Worm (Caenorhabditis elegans) whole organism, L3 larva: Measurements from ENCODE around the gene rfl-1.

ENCODE experiments used
- ceh-82 ChIP-seq: fragments of 150-350 bp; optimal IDR thresholded peaks from 2 replicates; lab custom pipeline; 2014; ENCODE audit warnings: missing biosample characterization, missing genetic modification characterization
- fkh-2 ChIP-seq: fragments of 150-350 bp; optimal IDR thresholded peaks from 2 replicates; lab custom pipeline; 2014; ENCODE audit warnings: missing biosample characterization, missing genetic modification reagents, missing genetic modification characterization
- jun-1 ChIP-seq: fragments of 150-350 bp; optimal IDR thresholded peaks from 2 replicates; lab custom pipeline; 2014; ENCODE audit warnings: missing biosample characterization, missing genetic modification reagents, missing genetic modification characterization
- nhr-11 ChIP-seq: fragments of 150-350 bp; optimal IDR thresholded peaks from 2 replicates; lab custom pipeline; 2014; ENCODE audit warnings: missing biosample characterization, missing genetic modification characterization
- nhr-77 ChIP-seq: fragments of 150-350 bp; optimal IDR thresholded peaks from 2 replicates; lab custom pipeline; 2014; ENCODE audit warnings: missing biosample characterization, missing genetic modification characterization
- snpc-4 ChIP-seq: fragments of 150-350 bp; optimal IDR thresholded peaks from 2 replicates; lab custom pipeline; 2014; ENCODE audit warnings: missing biosample characterization, missing genetic modification characterization
- ztf-4 ChIP-seq: fragments of 150-350 bp; optimal IDR thresholded peaks from 2 replicates; lab custom pipeline; 2014; ENCODE audit warnings: missing biosample characterization, missing genetic modification characterization

DNA sequence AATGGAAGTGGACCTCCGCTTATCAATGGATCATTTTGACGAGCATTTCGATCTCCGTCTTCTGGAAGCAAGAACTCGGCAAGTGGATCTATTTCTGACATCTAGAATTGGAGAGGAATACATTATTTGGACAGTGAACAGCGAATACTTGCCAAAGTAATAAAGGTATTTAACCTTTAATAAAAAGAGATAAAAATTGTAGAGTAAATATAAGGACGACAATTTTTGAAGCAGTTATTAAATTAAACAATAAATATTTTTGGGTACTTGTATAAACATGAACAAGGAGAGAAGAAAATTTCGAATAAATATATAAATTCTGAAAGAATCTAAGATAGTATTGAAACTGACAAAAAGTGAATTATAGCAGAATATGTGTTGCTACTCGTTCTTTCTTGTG is 51.4 kb downstream of the rfl-1 start, which contains the start of gene lin-37:
- no peak for TF ChIP-seq ztf-4 (tag; lab: Kevin White, UChicago)
- no peak for TF ChIP-seq nhr-77 (tag; lab: Kevin White, UChicago)
- no peak for TF ChIP-seq fkh-2 (tag; lab: Kevin White, UChicago)
- no peak for TF ChIP-seq nhr-11 (tag; lab: Kevin White, UChicago)
- no peak for TF ChIP-seq jun-1
- no peak for TF ChIP-seq ceh-82 (tag; lab: Kevin White, UChicago)
- no peak for TF ChIP-seq snpc-4 (tag; lab: Kevin White, UChicago)
